Worm (Caenorhabditis elegans): ENCODE data around the gene T25B9.8.

ce11 chrIV:10815950-10816349 is 48.0 kb upstream of the T25B9.8 start:
- TF ChIP-seq unc-62 (GFP tag; optimal IDR thresholded peaks at IDR 0.05 in 1 of 2) (no peak), unc-62 (tag; optimal IDR thresholded peaks at IDR 0.05) (no peak), ZK546.5 (tag; optimal IDR thresholded peaks at IDR 0.05) (no peak), ceh-32 (tag; optimal IDR thresholded peaks at IDR 0.05; ENCODE audit: poor library complexity) (no peak), vab-7 (GFP tag; IDR thresholded peaks at IDR 0.05) (no peak), aha-1 (tag) (no peak), zfp-3 (GFP tag; conservative IDR thresholded peaks at IDR 0.05) (no peak), fkh-10 (GFP tag; optimal IDR thresholded peaks at IDR 0.05) (no peak), ztf-11 (tag; optimal IDR thresholded peaks at IDR 0.05) (no peak), Y75B8A.6 (GFP tag; IDR thresholded peaks at IDR 0.05) (no peak)

Data from whole organism, L4 larva.